Worm (Caenorhabditis elegans): Measurements from ENCODE around the gene hlh-1.

hlh-1 gene

ce11 chrII:4507669-4508068, 10.7 kb upstream of the hlh-1 start:
- TF ChIP-seq nhr-232 (tag; optimal IDR thresholded peaks at IDR 0.05): no peak
- no peak for TF ChIP-seq pha-4 (tag; optimal IDR thresholded peaks at IDR 0.05)
- TF ChIP-seq hlh-6 (tag; optimal IDR thresholded peaks at IDR 0.05): no peak
- TF ChIP-seq mec-3 (tag; optimal IDR thresholded peaks at IDR 0.05; ENCODE audit: borderline replicate concordance): no peak
- no peak for TF ChIP-seq ceh-24 (tag; optimal IDR thresholded peaks at IDR 0.05)
- no peak for TF ChIP-seq pax-1 (tag; optimal IDR thresholded peaks at IDR 0.05)
- TF ChIP-seq tbx-2 (tag; optimal IDR thresholded peaks at IDR 0.05): no peak
- no peak for TF ChIP-seq K02D7.2 (tag; optimal IDR thresholded peaks at IDR 0.05)
- TF ChIP-seq che-1 (tag; optimal IDR thresholded peaks at IDR 0.05): no peak
- TF ChIP-seq pag-3 (tag; optimal IDR thresholded peaks at IDR 0.05; ENCODE audit: borderline replicate concordance): no peak
- no peak for TF ChIP-seq unc-3 (GFP tag; conservative IDR thresholded peaks at IDR 0.05)
- no peak for TF ChIP-seq unc-3 (tag; optimal IDR thresholded peaks at IDR 0.05)
- TF ChIP-seq zip-5 (tag; optimal IDR thresholded peaks at IDR 0.05): no peak
- no peak for TF ChIP-seq ceh-45 (GFP tag; IDR thresholded peaks at IDR 0.05)
- no peak for TF ChIP-seq ceh-18 (tag; optimal IDR thresholded peaks at IDR 0.05)
- TF ChIP-seq ceh-19 (GFP tag; optimal IDR thresholded peaks at IDR 0.05): no peak
- no peak for TF ChIP-seq dve-1 (tag; optimal IDR thresholded peaks at IDR 0.05)
- no peak for TF ChIP-seq ceh-30 (tag; optimal IDR thresholded peaks at IDR 0.05)
- no peak for TF ChIP-seq gmeb-2 (tag; optimal IDR thresholded peaks at IDR 0.05)

DNA sequence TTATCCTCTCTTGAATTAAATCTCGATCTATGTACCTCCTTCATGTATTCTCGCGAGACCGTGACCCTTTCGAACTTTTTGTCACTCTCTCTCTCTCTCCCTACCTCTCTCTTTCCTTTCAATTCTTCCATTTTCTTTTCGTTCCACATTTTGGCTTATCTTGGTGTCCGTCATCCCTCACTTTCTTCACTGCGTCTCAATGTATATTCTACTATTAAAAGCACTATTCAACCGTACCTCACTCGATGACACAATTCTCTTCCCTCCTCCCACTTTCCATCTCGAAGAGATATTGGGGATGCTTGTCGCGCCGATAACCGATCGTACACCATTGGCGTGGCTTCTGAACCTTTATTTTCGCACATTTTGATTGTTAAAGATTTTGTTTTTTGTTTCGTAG, 7.7 kb upstream of the hlh-1 start:
- TF ChIP-seq ref-2 (tag; optimal IDR thresholded peaks at IDR 0.05): peak; percentile 1
- no peak for TF ChIP-seq T23F11.4 (GFP tag; optimal IDR thresholded peaks at IDR 0.05)

- TF ChIP-seq C08G9.2 (tag; optimal IDR thresholded peaks at IDR 0.05) (no peak), zip-5 (tag; optimal IDR thresholded peaks at IDR 0.05) (no peak), odd-2 (tag; optimal IDR thresholded peaks at IDR 0.05) (no peak), ceh-6 (GFP tag; optimal IDR thresholded peaks at IDR 0.05) (no peak), pros-1 (tag; optimal IDR thresholded peaks at IDR 0.05) (no peak), lin-11 (tag; optimal IDR thresholded peaks at IDR 0.05) (no peak), hlh-15 (tag; optimal IDR thresholded peaks at IDR 0.05) (no peak), ceh-2 (tag; optimal IDR thresholded peaks at IDR 0.05) (no peak), pag-3 (tag; optimal IDR thresholded peaks at IDR 0.05; ENCODE audit: borderline replicate concordance) (no peak)
Observed at ce11 chrII:4511911-4512310, 6.5 kb upstream of the hlh-1 start, which contains the start of gene cyp-23A1. TSS of gene cyp-23A1 (plus strand) at chrII:4512211.

- peak; percentile 18 for TF ChIP-seq rnt-1 (tag; optimal IDR thresholded peaks at IDR 0.05)
- TF ChIP-seq ttx-3 (tag; optimal IDR thresholded peaks at IDR 0.05): no peak
- no peak for TF ChIP-seq elt-4 (tag; optimal IDR thresholded peaks at IDR 0.05)
- peak; percentile 53 for TF ChIP-seq ama-1 (optimal IDR thresholded peaks at IDR 0.05)
- TF ChIP-seq ceh-34 (tag; optimal IDR thresholded peaks at IDR 0.05): peak; percentile 40
- TF ChIP-seq odd-2 (tag; optimal IDR thresholded peaks at IDR 0.05): no peak
- TF ChIP-seq pqm-1 (tag; optimal IDR thresholded peaks at IDR 0.05): no peak
- TF ChIP-seq unc-55 (GFP tag; optimal IDR thresholded peaks at IDR 0.05): peak; percentile 36
Observed at ce11 chrII:4516291-4516690, 2.1 kb upstream of the hlh-1 start.

DNA sequence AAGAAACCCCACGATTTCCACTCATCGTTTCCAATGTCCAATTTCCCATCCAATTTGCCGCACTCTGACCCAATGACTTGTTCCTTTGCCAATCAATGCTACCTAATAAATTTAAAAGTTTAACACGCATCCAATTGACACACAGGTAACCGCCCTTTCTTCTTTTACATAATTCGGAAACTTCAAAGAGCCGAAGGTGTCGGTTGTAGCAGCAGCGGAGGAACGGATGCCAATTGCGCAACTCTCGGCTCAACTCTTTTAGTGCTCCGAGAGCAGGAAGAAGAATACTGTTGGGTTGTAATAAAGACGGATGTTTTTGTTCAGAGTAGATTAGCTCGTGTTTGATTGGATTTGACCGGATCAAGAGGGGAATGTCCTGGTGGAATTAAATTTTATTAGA, 1.1 kb upstream of the hlh-1 start:
- TF ChIP-seq sox-4 (tag; optimal IDR thresholded peaks at IDR 0.05) (no peak), ttx-3 (tag; optimal IDR thresholded peaks at IDR 0.05) (no peak), ceh-30 (tag; optimal IDR thresholded peaks at IDR 0.05) (no peak), gmeb-2 (tag; optimal IDR thresholded peaks at IDR 0.05) (no peak), nfya-1 (tag; optimal IDR thresholded peaks at IDR 0.05) (no peak), pros-1 (tag; optimal IDR thresholded peaks at IDR 0.05) (no peak), ceh-2 (tag; optimal IDR thresholded peaks at IDR 0.05) (no peak), ceh-9 (tag; optimal IDR thresholded peaks at IDR 0.05) (no peak), tbx-7 (tag; optimal IDR thresholded peaks at IDR 0.05) (no peak)

All from whole organism, late embryonic.